Fruit fly (Drosophila melanogaster) whole organism, embryonic: ENCODE measurements around the gene Adgf-D.

Source experiments
- CG10274 ChIP-seq: fragments of 200-800 bp; sonication (Bioruptor generic); optimal IDR thresholded peaks from 3 replicates; lab custom pipeline; 2017; ENCODE audit warnings: missing biosample characterization, mild to moderate bottlenecking, missing genetic modification characterization
- CG1233 ChIP-seq: fragments of 200-800 bp; sonication (Bioruptor generic); optimal IDR thresholded peaks from 4 replicates; lab custom pipeline; 2018; ENCODE audit warnings: missing biosample characterization, mild to moderate bottlenecking, missing genetic modification characterization
- CG13894 ChIP-seq: fragments of 200-800 bp; sonication (Bioruptor generic); optimal IDR thresholded peaks from 3 replicates; lab custom pipeline; 2018; ENCODE audit warnings: missing biosample characterization, mild to moderate bottlenecking, missing genetic modification characterization, moderate library complexity
- CG17829 ChIP-seq: fragments of 200-800 bp; optimal IDR thresholded peaks from 2 replicates; lab custom pipeline; 2019; ENCODE audit warnings: missing biosample characterization, mild to moderate bottlenecking, missing genetic modification characterization, moderate library complexity
- CG2129 ChIP-seq: fragments of 200-800 bp; sonication (Bioruptor generic); IDR thresholded peaks from 2 replicates; pipeline ENCODE4 v1.3.6; 2022; ENCODE audit warnings: missing biosample characterization, missing genetic modification characterization; ENCODE audit not compliant: partially characterized antibody
- CG2202 ChIP-seq: fragments of 200-800 bp; sonication (Bioruptor generic); optimal IDR thresholded peaks from 2 replicates; lab custom pipeline; 2018; ENCODE audit warnings: missing biosample characterization, mild to moderate bottlenecking, missing genetic modification characterization
- CG3995 ChIP-seq: fragments of 200-800 bp; sonication (Bioruptor generic); optimal IDR thresholded peaks from 3 replicates; lab custom pipeline; 2016; ENCODE audit warnings: missing biosample characterization, missing genetic modification characterization
- CG6272 ChIP-seq: fragments of 200-800 bp; sonication (Bioruptor generic); IDR thresholded peaks from 2 replicates; pipeline ENCODE4 v1.3.6; 2022; ENCODE audit warnings: missing biosample characterization, missing genetic modification characterization
- CG8089 ChIP-seq: fragments of 200-800 bp; sonication (Bioruptor generic); optimal IDR thresholded peaks from 3 replicates; lab custom pipeline; 2016; ENCODE audit warnings: missing biosample characterization, missing genetic modification characterization
- CG8281 ChIP-seq: fragments of 200-800 bp; sonication (Bioruptor generic); optimal IDR thresholded peaks from 2 replicates; lab custom pipeline; 2018; ENCODE audit warnings: missing biosample characterization, mild to moderate bottlenecking, missing genetic modification characterization, moderate library complexity
- CG8290 ChIP-seq, 3 experiments: fragments of 200-800 bp; sonication (Bioruptor generic); optimal IDR thresholded peaks; 2 replicates each; lab custom pipeline; 2016 to 2019; ENCODE audit warnings: missing biosample characterization in 3 of 3, missing genetic modification characterization in 3 of 3, mild to moderate bottlenecking in 2 of 3, moderate library complexity in 1 of 3
- Camta ChIP-seq: fragments of 200-800 bp; sonication (Bioruptor generic); optimal IDR thresholded peaks from 2 replicates; lab custom pipeline; 2016; ENCODE audit warnings: missing biosample characterization, missing genetic modification characterization
- Dip2 ChIP-seq: fragments of 200-800 bp; sonication (Bioruptor generic); IDR thresholded peaks from 2 replicates; pipeline ENCODE4 v1.3.6; 2022; ENCODE audit warnings: missing biosample characterization, missing genetic modification characterization
- Ets97D ChIP-seq: fragments of 200-800 bp; sonication (Bioruptor generic); optimal IDR thresholded peaks from 3 replicates; lab custom pipeline; 2016; ENCODE audit warnings: missing biosample characterization, missing genetic modification characterization
- HLH54F ChIP-seq: fragments of 200-800 bp; sonication (Bioruptor generic); optimal IDR thresholded peaks from 3 replicates; lab custom pipeline; 2016; ENCODE audit warnings: missing biosample characterization, missing genetic modification characterization
- HmgD ChIP-seq: fragments of 200-800 bp; sonication (Bioruptor generic); optimal IDR thresholded peaks from 3 replicates; lab custom pipeline; 2016; ENCODE audit warnings: missing biosample characterization, missing genetic modification characterization
- Jarid2 ChIP-seq: fragments of 200-800 bp; sonication (Bioruptor generic); optimal IDR thresholded peaks from 3 replicates; lab custom pipeline; 2017; ENCODE audit warnings: mild to moderate bottlenecking, missing biosample characterization, missing genetic modification reagents, missing genetic modification characterization
- Med ChIP-seq: fragments of 200-800 bp; sonication (Bioruptor generic); peaks from one replicate; lab custom pipeline; 2016; ENCODE audit warnings: missing biosample characterization, missing genetic modification characterization, mild to moderate bottlenecking, inconsistent platforms, moderate library complexity
- Myb ChIP-seq: fragments of 200-800 bp; sonication (Bioruptor generic); optimal IDR thresholded peaks from 2 replicates; lab custom pipeline; 2016; ENCODE audit warnings: missing biosample characterization, missing genetic modification characterization
- Pdp1 ChIP-seq, 2 experiments: fragments of 200-800 bp; sonication (Bioruptor generic); optimal IDR thresholded peaks; 3 replicates each; lab custom pipeline; 2016; ENCODE audit warnings: missing biosample characterization in 2 of 2, missing genetic modification characterization in 2 of 2, mild to moderate bottlenecking in 1 of 2, moderate library complexity in 1 of 2
- Six4 ChIP-seq: fragments of 200-800 bp; sonication (Bioruptor generic); optimal IDR thresholded peaks from 2 replicates; lab custom pipeline; 2016; ENCODE audit warnings: missing biosample characterization, missing genetic modification characterization
- Stat92E ChIP-seq, 3 experiments: fragments of >200 bp in 2 of 3; fragments of 200-800 bp in 1 of 3; sonication (Bioruptor generic) in 1 of 3; optimal IDR thresholded peaks; 2 replicates each; lab custom pipeline; 2017 to 2019; ENCODE audit warnings: missing biosample characterization in 3 of 3, missing genetic modification characterization in 3 of 3, mild to moderate bottlenecking in 1 of 3, moderate library complexity in 1 of 3
- Trl ChIP-seq, 3 experiments: fragments of >200 bp in 2 of 3; fragments of 200-800 bp in 1 of 3; sonication (Bioruptor generic) in 1 of 3; optimal IDR thresholded peaks; 2 replicates in 1 of 3; 3 replicates in 2 of 3; lab custom pipeline; 2016 to 2017; ENCODE audit warnings: missing biosample characterization in 1 of 3, missing genetic modification characterization in 1 of 3
- Usf ChIP-seq: fragments of 200-800 bp; sonication (Bioruptor generic); optimal IDR thresholded peaks from 2 replicates; lab custom pipeline; 2017; ENCODE audit warnings: missing genotype, missing biosample characterization, missing genetic modification characterization
- cas ChIP-seq: fragments of 200-800 bp; sonication (Bioruptor generic); IDR thresholded peaks from 2 replicates; pipeline ENCODE4 v1.3.6; 2022; ENCODE audit warnings: missing biosample characterization, missing genetic modification characterization
- dmrt11E ChIP-seq: fragments of 200-800 bp; sonication (Bioruptor generic); optimal IDR thresholded peaks from 3 replicates; lab custom pipeline; 2018; ENCODE audit warnings: missing biosample characterization, mild to moderate bottlenecking, missing genetic modification characterization, moderate library complexity
- fd102C ChIP-seq: fragments of 200-800 bp; sonication (Bioruptor generic); optimal IDR thresholded peaks from 2 replicates; lab custom pipeline; 2018; ENCODE audit warnings: missing biosample characterization, mild to moderate bottlenecking, missing genetic modification characterization, moderate library complexity
- fd64A ChIP-seq: fragments of 200-800 bp; sonication (Bioruptor generic); optimal IDR thresholded peaks from 3 replicates; lab custom pipeline; 2018; ENCODE audit warnings: missing biosample characterization, mild to moderate bottlenecking, missing genetic modification characterization
- ftz-f1 ChIP-seq: fragments of 200-800 bp; sonication (Bioruptor generic); optimal IDR thresholded peaks from 2 replicates; lab custom pipeline; 2016; ENCODE audit warnings: missing biosample characterization, missing genetic modification characterization
- ind ChIP-seq: fragments of 200-800 bp; sonication (Bioruptor generic); optimal IDR thresholded peaks from 3 replicates; lab custom pipeline; 2016; ENCODE audit warnings: missing biosample characterization, missing genetic modification characterization
- kni ChIP-seq: fragments of 200-800 bp; sonication (Bioruptor generic); optimal IDR thresholded peaks from 3 replicates; lab custom pipeline; 2017; ENCODE audit warnings: mild to moderate bottlenecking, missing biosample characterization, missing genetic modification reagents, missing genetic modification characterization
- lab ChIP-seq: fragments of 200-800 bp; sonication (Bioruptor generic); optimal IDR thresholded peaks from 3 replicates; lab custom pipeline; 2017; ENCODE audit warnings: missing biosample characterization, missing genetic modification characterization, mild to moderate bottlenecking, moderate library complexity, missing genetic modification reagents
- lilli ChIP-seq: fragments of 200-800 bp; sonication (Bioruptor generic); optimal IDR thresholded peaks from 3 replicates; lab custom pipeline; 2016; ENCODE audit warnings: missing biosample characterization, missing genetic modification characterization
- nerfin-2 ChIP-seq: fragments of 200-800 bp; sonication (Bioruptor generic); IDR thresholded peaks from 2 replicates; pipeline ENCODE4 v1.3.6; 2022; ENCODE audit warnings: missing biosample characterization, missing genetic modification characterization; ENCODE audit not compliant: partially characterized antibody
- pros ChIP-seq: fragments of 200-800 bp; sonication (Bioruptor generic); optimal IDR thresholded peaks from 3 replicates; lab custom pipeline; 2019; ENCODE audit warnings: missing biosample characterization, mild to moderate bottlenecking, missing genetic modification characterization, moderate library complexity
- pzg ChIP-seq: fragments of 200-800 bp; sonication (Bioruptor generic); optimal IDR thresholded peaks from 3 replicates; lab custom pipeline; 2018; ENCODE audit warnings: missing biosample characterization, mild to moderate bottlenecking, missing genetic modification characterization, moderate library complexity
- row ChIP-seq: fragments of 200-800 bp; sonication (Bioruptor generic); IDR thresholded peaks from 3 replicates; pipeline ENCODE4 v1.3.6; 2022; ENCODE audit warnings: missing biosample characterization, missing genetic modification characterization
- run ChIP-seq: fragments of 200-800 bp; sonication (Bioruptor generic); optimal IDR thresholded peaks from 3 replicates; lab custom pipeline; 2018; ENCODE audit warnings: missing biosample characterization, mild to moderate bottlenecking, missing genetic modification characterization
- schlank ChIP-seq: fragments of 200-800 bp; sonication (Bioruptor generic); optimal IDR thresholded peaks from 2 replicates; lab custom pipeline; 2018; ENCODE audit warnings: missing biosample characterization, mild to moderate bottlenecking, missing genetic modification characterization
- sens-2 ChIP-seq: fragments of 200-800 bp; sonication (Bioruptor generic); IDR thresholded peaks from 2 replicates; pipeline ENCODE4 v1.3.6; 2022; ENCODE audit warnings: missing biosample characterization, missing genetic modification characterization
- stc ChIP-seq: fragments of 200-800 bp; sonication (Bioruptor generic); IDR thresholded peaks from 2 replicates; pipeline ENCODE4 v1.3.6; 2022; ENCODE audit warnings: missing biosample characterization, missing genetic modification characterization
- stwl ChIP-seq: fragments of 200-800 bp; sonication (Bioruptor generic); optimal IDR thresholded peaks from 3 replicates; lab custom pipeline; 2018; ENCODE audit warnings: missing biosample characterization, mild to moderate bottlenecking, missing genetic modification characterization, moderate library complexity
- tll ChIP-seq, 2 experiments: fragments of 200-800 bp in 1 of 2; fragments of >200 bp in 1 of 2; sonication (Bioruptor generic) in 1 of 2; optimal IDR thresholded peaks; 2 replicates each; lab custom pipeline; 2017 to 2019; ENCODE audit warnings: missing biosample characterization in 2 of 2, missing genetic modification characterization in 2 of 2, mild to moderate bottlenecking in 1 of 2, moderate library complexity in 1 of 2
- vfl ChIP-seq: fragments of 200-800 bp; sonication (Bioruptor generic); optimal IDR thresholded peaks from 2 replicates; lab custom pipeline; 2016; ENCODE audit warnings: missing biosample characterization, missing genetic modification characterization
- vvl ChIP-seq: fragments of 200-800 bp; sonication (Bioruptor generic); IDR thresholded peaks from 2 replicates; pipeline ENCODE4 v1.3.6; 2022; ENCODE audit warnings: missing biosample characterization, missing genetic modification characterization
- yki ChIP-seq: fragments of >200 bp; optimal IDR thresholded peaks from 3 replicates; lab custom pipeline; 2018

Gene Adgf-D

DNA sequence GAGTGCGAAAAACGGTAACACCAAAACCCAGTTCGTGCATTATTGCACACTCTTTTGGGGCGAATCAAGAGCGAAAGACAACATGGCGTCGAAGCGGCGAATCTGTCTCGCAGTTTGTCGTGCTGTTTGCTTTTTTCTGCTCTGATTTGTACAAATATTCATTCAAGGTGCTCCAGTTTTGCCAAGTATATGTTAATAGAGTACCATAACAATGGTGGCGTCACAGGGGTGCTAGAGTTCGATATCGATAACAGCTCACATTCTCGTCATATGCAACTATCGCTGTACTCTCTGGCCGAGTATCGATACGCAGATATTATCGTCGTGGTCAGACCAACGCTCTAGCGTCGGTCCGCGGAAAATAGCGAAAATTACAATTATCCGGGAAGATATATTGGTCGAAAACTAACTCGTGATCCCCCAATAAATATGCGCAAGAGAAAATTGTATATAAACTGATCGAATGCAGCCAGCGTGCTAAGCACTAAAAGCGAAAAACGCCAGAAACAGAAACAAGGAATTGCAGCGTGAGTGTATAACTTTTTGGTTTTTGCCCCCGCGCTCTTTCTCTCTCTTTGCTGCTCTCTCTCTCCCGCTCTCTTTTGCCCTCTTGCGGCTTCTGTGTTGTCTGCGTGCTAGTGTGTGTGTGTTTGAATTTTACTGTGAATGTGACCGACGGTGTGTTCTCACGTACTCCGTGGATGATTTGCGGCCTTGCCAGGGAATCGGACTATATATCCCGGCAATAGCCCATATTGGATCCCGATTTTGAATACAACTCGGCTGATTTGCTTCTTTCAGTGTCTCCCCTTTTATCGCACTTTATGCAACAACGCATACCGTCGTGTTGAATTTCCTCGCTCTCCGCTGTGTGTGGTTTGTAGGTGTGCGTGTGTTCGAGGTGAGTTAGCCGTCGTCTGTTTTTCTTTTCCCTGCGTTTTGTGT lies 21.3 kb downstream of the Adgf-D start, which contains the start of gene flfl (continued):
- TF ChIP-seq CG8290 (GFP tag; optimal IDR thresholded peaks at IDR 0.05; lab: Kevin White, UChicago) (no peak), CG8290 (tag; optimal IDR thresholded peaks at IDR 0.05; lab: Kevin White, UChicago) (peak in 1 of 2 experiments; percentile 72), ind (GFP tag; lab: Kevin White, UChicago) (peak; percentile 20), Pdp1 (GFP tag; optimal IDR thresholded peaks at IDR 0.05; lab: Kevin White, UChicago) (peak in 1 of 2 experiments; percentile 96), HmgD (peak; percentile 49), lab (GFP tag; lab: Kevin White, UChicago) (peak; percentile 35), CG6272 (GFP tag; lab: Robert Waterston, UW) (no peak), row (GFP tag; lab: Robert Waterston, UW) (no peak), yki (lab: Kevin White, UChicago) (peak; percentile 97), HLH54F (GFP tag; lab: Kevin White, UChicago) (peak; percentile 11), CG3995 (GFP tag; lab: Kevin White, UChicago) (peak; percentile 24), CG2202 (no peak), stwl (tag; lab: Kevin White, UChicago) (peak; percentile 32), kni (GFP tag; lab: Kevin White, UChicago) (peak; percentile 87), Myb (peak; percentile 81), fd102C (no peak), CG17829 (peak; percentile 17), tll (GFP tag; optimal IDR thresholded peaks at IDR 0.05; lab: Kevin White, UChicago) (peak in 1 of 2 experiments; percentile 26), ftz-f1 (GFP tag; lab: Kevin White, UChicago) (peak; percentile 23), Ets97D (GFP tag; lab: Kevin White, UChicago) (peak; percentile 80), stc (GFP tag; lab: Robert Waterston, UW) (no peak), nerfin-2 (no peak), Camta (GFP tag; lab: Kevin White, UChicago) (no peak), CG13894 (tag; lab: Kevin White, UChicago) (peak; percentile 40)

DNA sequence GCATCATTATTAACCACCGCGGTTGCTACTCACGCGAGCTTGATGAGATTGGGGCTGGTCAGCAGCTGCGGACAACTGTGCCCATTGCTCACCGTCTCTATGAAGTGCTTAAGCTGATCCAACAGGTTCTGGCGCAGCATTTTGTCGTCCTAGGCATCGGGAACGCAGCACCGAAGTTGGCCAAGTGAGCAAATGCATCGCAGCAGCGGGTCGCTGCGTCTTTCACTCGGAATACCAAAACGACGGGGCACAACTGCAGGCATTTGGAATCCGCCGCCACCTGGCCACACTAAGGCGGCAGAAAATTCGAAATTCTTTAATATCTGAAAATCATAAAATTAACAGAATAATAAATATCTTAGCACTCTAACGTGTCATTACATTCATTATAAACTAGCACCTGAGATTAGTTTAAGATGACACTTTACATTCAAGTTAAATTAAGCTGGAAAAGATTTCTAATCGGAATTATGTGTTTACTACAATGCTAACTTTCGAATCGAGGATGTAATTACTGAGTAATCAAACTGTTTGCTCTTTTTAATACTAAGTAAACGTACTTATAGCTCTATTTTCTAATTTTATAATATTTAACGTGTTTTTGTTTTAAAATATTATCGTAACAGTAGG lies 22.1 kb downstream of the Adgf-D start:
- TF ChIP-seq CG1233 (GFP tag; lab: Kevin White, UChicago) (no peak), Stat92E (GFP tag; optimal IDR thresholded peaks at IDR 0.05; lab: Kevin White, UChicago) (peak in 1 of 3 experiments; percentile 64), dmrt11E (tag; lab: Kevin White, UChicago) (no peak), CG13894 (tag; lab: Kevin White, UChicago) (no peak), sens-2 (GFP tag; lab: Robert Waterston, UW) (no peak), vfl (GFP tag; lab: Kevin White, UChicago) (no peak), HmgD (peak; percentile 15), CG8089 (GFP tag; lab: Kevin White, UChicago) (no peak), CG8281 (tag; lab: Kevin White, UChicago) (no peak), schlank (tag; lab: Kevin White, UChicago) (no peak), Dip2 (no peak), pzg (GFP tag; lab: Kevin White, UChicago) (peak; percentile 63), fd64A (no peak), Usf (GFP tag; lab: Kevin White, UChicago) (no peak), vvl (GFP tag; lab: Robert Waterston, UW) (0 out of 2 replicates have a peak, but pooled peaks have one; percentile 18), CG2129 (GFP tag; lab: Robert Waterston, UW) (no peak), pros (no peak), cas (GFP tag; lab: Robert Waterston, UW) (no peak), Six4 (GFP tag; lab: Kevin White, UChicago) (no peak), Jarid2 (peak; percentile 12), CG10274 (no peak), lilli (GFP tag; lab: Kevin White, UChicago) (peak; percentile 1), Med (GFP tag; lab: Kevin White, UChicago) (peak; percentile 70), run (tag; lab: Kevin White, UChicago) (no peak), Trl (optimal IDR thresholded peaks at IDR 0.05; lab: Kevin White, UChicago) (no peak), Trl (GFP tag; optimal IDR thresholded peaks at IDR 0.05; lab: Kevin White, UChicago) (no peak)
